Worm (Caenorhabditis elegans): ENCODE measurements around the gene Y53C12A.10.

Y53C12A.10 gene

ce11 chrII:9656210-9656755 lies 48.4 kb downstream of the Y53C12A.10 start, which contains the start of gene gstk-1:
gstk-1 (plus strand) TSS chrII:9656705.
- TF ChIP-seq W03F9.2 (tag; optimal IDR thresholded peaks at IDR 0.05) = no peak
- no peak for TF ChIP-seq him-1 (tag; optimal IDR thresholded peaks at IDR 0.05)
- TF ChIP-seq dao-5 (tag; optimal IDR thresholded peaks at IDR 0.05) = no peak

ce11 chrII:9655530-9656139 lies 49.0 kb downstream of the Y53C12A.10 start, which contains the start of gene ZK1307.1:
ZK1307.1 (minus strand) TSS chrII:9655580.
- no peak for TF ChIP-seq him-1 (tag; optimal IDR thresholded peaks at IDR 0.05)
- TF ChIP-seq W03F9.2 (tag; optimal IDR thresholded peaks at IDR 0.05) = no peak
- no peak for TF ChIP-seq dao-5 (tag; optimal IDR thresholded peaks at IDR 0.05)
